Worm (Caenorhabditis elegans) whole organism, L4 larva: ENCODE results near the gene F18F11.4.
A peak's percentile ranks its signal among the peaks of the same experiment; 100 is the strongest.

ENCODE experiments used
- daf-16 ChIP-seq, 3 experiments: sonication (generic microtip); optimal IDR thresholded peaks; 2 replicates each; lab custom pipeline; 2016 to 2017; ENCODE audit warnings: missing genetic modification characterization in 3 of 3, missing genetic modification reagents in 3 of 3, mild to moderate bottlenecking in 2 of 3, missing compliant biosample characterization in 2 of 3, missing biosample characterization in 1 of 3, moderate library complexity in 1 of 3
- dmd-6 ChIP-seq: fragments of 200-800 bp; sonication (Bioruptor generic); IDR thresholded peaks from 2 replicates; pipeline ENCODE4 v1.3.6; 2022; ENCODE audit warnings: missing genetic modification reagents, missing genetic modification characterization, missing compliant biosample characterization
- nhr-77 ChIP-seq: fragments of 150-350 bp; optimal IDR thresholded peaks from 2 replicates; lab custom pipeline; 2014; ENCODE audit warnings: missing biosample characterization, missing genetic modification characterization
- php-3 ChIP-seq: fragments of 200-800 bp; sonication (Bioruptor generic); IDR thresholded peaks from 2 replicates; pipeline ENCODE4 v1.3.6; 2022; ENCODE audit warnings: missing genetic modification reagents, missing genetic modification characterization, missing compliant biosample characterization

Gene F18F11.4

ce11 chrIV:383135-383731 lies 52.6 kb downstream of the F18F11.4 start, which contains the start of gene spl-1 (continued):
- TF ChIP-seq php-3 (GFP tag; lab: Robert Waterston, UW) (peak; percentile 66; the same call in 1 of the 2 replicates), daf-16 (GFP tag; optimal IDR thresholded peaks at IDR 0.05; lab: Kevin White, UChicago) (no peak), daf-16 (tag; optimal IDR thresholded peaks at IDR 0.05; lab: Kevin White, UChicago) (peak; percentile 88), nhr-77 (peak; percentile 68), dmd-6 (GFP tag; lab: Robert Waterston, UW) (peak; percentile 46; the same call in 1 of the 2 replicates)
